Worm (Caenorhabditis elegans) whole organism, mixed stage, embryonic: ENCODE data around the gene srj-44.

Experiments used
- ces-1 ChIP-seq: fragments of 150-350 bp; optimal IDR thresholded peaks from 2 replicates; lab custom pipeline; 2014; ENCODE audit warnings: missing biosample characterization, missing genetic modification reagents, missing genetic modification characterization
- elt-3 ChIP-seq: fragments of 150-350 bp; optimal IDR thresholded peaks from 2 replicates; lab custom pipeline; 2014; ENCODE audit warnings: missing biosample characterization, missing genetic modification characterization
- ham-2 ChIP-seq: fragments of 200-800 bp; sonication (Bioruptor generic); optimal IDR thresholded peaks from 2 replicates; lab custom pipeline; 2018; ENCODE audit warnings: mild to moderate bottlenecking, missing genetic modification characterization, missing compliant biosample characterization
- unc-39 ChIP-seq: fragments of 150-350 bp; optimal IDR thresholded peaks from 2 replicates; lab custom pipeline; 2014; ENCODE audit warnings: missing biosample characterization, missing genetic modification characterization

DNA sequence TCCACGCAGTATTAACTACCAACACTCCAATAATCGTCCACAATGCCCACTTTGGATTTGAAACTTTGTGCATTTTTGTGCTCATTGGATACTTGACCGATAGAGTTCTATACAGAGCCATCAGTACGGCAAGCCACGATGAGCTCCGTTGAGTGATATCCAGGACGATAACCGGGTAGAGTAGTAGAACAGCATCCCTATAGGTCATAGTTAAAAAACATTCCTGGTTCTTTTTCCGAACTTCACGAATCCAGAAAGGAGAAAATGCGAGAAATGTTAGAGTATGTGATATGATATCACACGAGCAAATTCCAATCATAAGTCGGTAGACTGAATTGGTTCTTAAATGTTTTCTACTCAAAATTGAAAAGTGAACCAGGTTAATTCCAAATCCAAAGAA is 42.6 kb upstream of the srj-44 start:
- no peak for TF ChIP-seq ham-2 (GFP tag; lab: Kevin White, UChicago)
- no peak for TF ChIP-seq unc-39 (tag; lab: Kevin White, UChicago)
- TF ChIP-seq ces-1 = no peak
- TF ChIP-seq elt-3 (tag; lab: Kevin White, UChicago) = no peak
